Fruit fly (Drosophila melanogaster) whole organism: ENCODE data around the gene CG9667.
"Not testable (repeated sequence)": the region's sequence is repeated elsewhere in the genome, so short reads cannot be mapped to it uniquely, and the experiment has no call there.

Source experiments
- CG8478 ChIP-seq: fragments of >200 bp; optimal IDR thresholded peaks from 2 replicates; lab custom pipeline; 2018; ENCODE audit warnings: inconsistent platforms
- Dll ChIP-seq: fragments of >200 bp; optimal IDR thresholded peaks from 2 replicates; lab custom pipeline; 2017
- EcR ChIP-seq, 2 experiments: fragments of >200 bp; optimal IDR thresholded peaks; 2 replicates each; lab custom pipeline; 2017; ENCODE audit warnings: missing biosample characterization in 2 of 2, missing genetic modification characterization in 2 of 2, missing genetic modification reagents in 2 of 2
- pan ChIP-seq: fragments of >200 bp; optimal IDR thresholded peaks from 2 replicates; lab custom pipeline; 2017
- psq ChIP-seq: fragments of >200 bp; optimal IDR thresholded peaks from 2 replicates; lab custom pipeline; 2017
- usp ChIP-seq: fragments of >200 bp; optimal IDR thresholded peaks from 2 replicates; lab custom pipeline; 2017; ENCODE audit warnings: missing biosample characterization, missing genetic modification characterization, mixed read lengths

The CG9667 gene

DNA sequence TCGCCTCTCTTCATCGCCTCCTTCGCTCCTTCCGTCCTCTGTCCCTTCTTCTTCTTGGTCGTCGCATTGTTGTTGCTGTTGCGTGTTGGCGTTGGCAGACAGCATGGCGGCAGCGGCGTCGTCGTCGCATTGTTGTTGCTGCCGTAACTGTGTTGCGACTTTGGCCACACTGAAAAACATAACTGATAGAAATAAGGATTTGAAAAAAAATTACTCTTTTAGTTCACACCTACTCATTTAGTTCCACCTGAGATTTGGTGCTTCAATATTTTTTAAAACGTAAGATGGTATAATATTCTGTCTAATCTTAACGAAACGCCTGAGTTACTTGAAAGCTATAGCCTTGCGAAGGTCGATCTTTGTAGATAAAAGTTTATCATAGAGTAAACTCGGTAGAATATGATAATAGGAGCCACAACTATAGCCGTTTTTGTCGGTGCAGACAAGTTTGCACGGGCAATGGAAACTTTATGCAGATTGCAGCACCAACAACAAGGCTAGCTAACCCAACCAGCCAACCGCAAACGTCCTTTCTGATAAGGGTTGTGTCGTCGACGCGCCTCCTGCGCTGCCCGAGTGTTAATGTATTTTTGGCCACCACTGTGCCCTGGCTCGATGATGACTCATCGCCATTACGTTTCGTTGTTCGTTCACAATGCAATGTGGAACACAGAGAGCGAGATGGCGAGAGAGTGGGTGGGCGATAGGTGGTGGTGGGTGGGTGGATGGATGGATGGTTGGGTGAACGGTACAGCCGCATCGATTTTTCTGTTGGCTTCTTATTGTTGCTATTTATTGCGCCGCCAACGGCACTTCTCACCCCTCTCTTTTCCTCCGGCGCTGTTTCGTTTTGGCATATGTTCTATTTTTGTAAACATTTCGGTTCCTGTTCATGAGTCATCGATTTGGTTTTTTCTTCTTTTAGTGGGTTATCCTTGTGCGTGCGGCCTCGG, 13.0 kb downstream of the CG9667 start:
- TF ChIP-seq CG8478 (lab: Kevin White, UChicago) (no peak), psq (lab: Kevin White, UChicago) (no peak), usp (GFP tag; lab: Kevin White, UChicago) (no peak), Dll (lab: Kevin White, UChicago) (peak; percentile 22), EcR (GFP tag; optimal IDR thresholded peaks at IDR 0.05; lab: Kevin White, UChicago) (no peak)

DNA sequence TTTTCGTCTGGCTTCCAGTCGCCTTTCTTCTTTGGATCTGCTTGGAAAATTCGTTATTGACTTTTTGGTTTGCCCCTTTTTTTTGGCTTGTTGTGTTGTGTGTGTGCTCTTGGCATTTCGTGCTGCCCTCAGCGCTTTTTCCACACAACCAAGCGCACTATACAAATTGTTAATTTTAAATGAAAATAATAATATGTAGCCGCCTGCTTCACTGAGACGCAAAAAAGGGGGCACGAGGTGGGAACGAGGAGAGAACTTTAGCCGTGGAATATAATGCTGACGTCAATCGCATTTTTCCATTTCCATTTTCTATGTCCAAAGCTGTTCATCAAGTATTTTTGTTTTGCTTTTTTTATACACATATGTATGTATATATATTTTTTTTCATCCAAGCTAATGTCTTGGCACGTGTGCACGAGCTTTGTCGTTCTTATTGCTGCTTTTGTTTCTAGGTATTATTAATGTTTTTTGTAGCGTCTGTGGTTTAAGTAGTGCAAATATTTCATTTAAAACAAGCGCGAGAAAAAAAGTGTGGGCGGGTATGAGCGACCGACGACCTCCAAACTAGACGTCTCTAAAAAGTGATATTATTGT, 14.3 kb downstream of the CG9667 start:
- TF ChIP-seq pan (no peak), psq (lab: Kevin White, UChicago) (no peak), Dll (lab: Kevin White, UChicago) (no peak), CG8478 (lab: Kevin White, UChicago) (no peak), EcR (GFP tag; optimal IDR thresholded peaks at IDR 0.05; lab: Kevin White, UChicago) (no peak), usp (GFP tag; lab: Kevin White, UChicago) (no peak)

DNA sequence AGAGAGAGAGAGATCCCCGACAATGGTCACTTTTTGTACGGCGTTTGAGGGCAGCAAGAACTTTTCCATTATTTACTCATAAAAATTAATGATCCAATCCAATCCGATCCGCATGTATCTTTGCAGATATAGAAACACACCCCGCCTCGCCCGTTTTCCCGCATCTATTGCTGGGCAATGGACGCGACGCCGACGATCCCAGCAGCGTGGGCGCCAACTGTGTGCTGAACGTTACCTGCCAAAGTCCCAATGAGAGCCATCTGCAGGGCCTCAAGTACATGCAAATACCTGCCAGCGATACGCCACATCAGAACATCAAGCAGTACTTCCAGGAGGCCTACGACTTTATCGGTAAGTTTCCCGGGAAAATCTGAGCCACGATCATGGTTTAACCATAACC, 15.2 kb downstream of the CG9667 start:
- TF ChIP-seq Dll (lab: Kevin White, UChicago) (no peak), EcR (GFP tag; optimal IDR thresholded peaks at IDR 0.05; lab: Kevin White, UChicago) (no peak), pan (no peak), CG8478 (lab: Kevin White, UChicago) (no peak), usp (GFP tag; lab: Kevin White, UChicago) (no peak), psq (lab: Kevin White, UChicago) (no peak)

- TF ChIP-seq pan: no peak
- TF ChIP-seq CG8478 (lab: Kevin White, UChicago): no peak
- TF ChIP-seq psq (lab: Kevin White, UChicago): no peak
- TF ChIP-seq Dll (lab: Kevin White, UChicago): no peak
- peak in 1 of 2 experiments; percentile 52 for TF ChIP-seq EcR (GFP tag; optimal IDR thresholded peaks at IDR 0.05; lab: Kevin White, UChicago)
- TF ChIP-seq usp (GFP tag; lab: Kevin White, UChicago): no peak
These were observed 15.9 kb downstream of the CG9667 start for dm6 chr3R:8110198-8110642.

DNA sequence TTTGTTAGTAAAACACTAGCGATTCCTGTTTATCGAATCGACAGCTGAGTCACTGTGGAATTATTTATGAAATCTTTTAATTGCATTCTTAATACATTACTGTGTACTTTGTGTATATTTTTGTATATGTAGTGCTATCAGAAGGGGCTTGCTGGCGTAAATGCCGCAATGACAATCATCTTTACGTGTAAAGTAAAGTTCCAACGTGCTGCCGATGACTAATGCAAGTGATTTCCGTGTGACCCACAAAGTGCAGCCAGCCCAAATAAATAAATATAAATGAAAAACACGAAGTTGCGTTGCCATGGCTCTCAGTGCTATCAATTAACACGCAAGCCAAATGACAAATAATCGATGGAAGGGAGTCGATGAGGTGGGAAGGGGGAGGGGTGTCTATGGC, 16.4 kb downstream of the CG9667 start:
- TF ChIP-seq psq (lab: Kevin White, UChicago) (no peak), EcR (GFP tag; optimal IDR thresholded peaks at IDR 0.05; lab: Kevin White, UChicago) (no peak), usp (GFP tag; lab: Kevin White, UChicago) (no peak), Dll (lab: Kevin White, UChicago) (no peak), pan (no peak), CG8478 (lab: Kevin White, UChicago) (no peak)

DNA sequence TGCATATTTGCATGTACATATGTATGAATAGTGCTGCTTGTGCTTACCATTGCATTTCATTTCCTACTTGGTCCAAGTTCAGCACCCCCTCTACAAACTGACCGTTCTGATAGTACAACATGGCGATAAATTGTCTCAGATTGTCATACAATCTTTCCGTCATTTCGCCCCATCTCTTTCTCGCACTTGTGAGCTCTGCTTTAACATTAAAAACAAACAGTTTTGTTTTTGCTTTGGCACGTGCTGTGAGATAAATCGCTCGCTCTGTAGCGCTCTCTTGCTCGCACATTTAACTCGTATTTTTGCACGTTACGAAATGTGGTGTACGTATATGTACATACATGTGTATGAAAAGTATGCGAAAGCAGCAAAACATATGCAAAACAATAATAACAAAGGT, 17.4 kb downstream of the CG9667 start:
- TF ChIP-seq CG8478 (lab: Kevin White, UChicago) (no peak), EcR (GFP tag; optimal IDR thresholded peaks at IDR 0.05; lab: Kevin White, UChicago) (no peak), usp (GFP tag; lab: Kevin White, UChicago) (no peak), pan (no peak), Dll (lab: Kevin White, UChicago) (no peak), psq (lab: Kevin White, UChicago) (no peak)

DNA sequence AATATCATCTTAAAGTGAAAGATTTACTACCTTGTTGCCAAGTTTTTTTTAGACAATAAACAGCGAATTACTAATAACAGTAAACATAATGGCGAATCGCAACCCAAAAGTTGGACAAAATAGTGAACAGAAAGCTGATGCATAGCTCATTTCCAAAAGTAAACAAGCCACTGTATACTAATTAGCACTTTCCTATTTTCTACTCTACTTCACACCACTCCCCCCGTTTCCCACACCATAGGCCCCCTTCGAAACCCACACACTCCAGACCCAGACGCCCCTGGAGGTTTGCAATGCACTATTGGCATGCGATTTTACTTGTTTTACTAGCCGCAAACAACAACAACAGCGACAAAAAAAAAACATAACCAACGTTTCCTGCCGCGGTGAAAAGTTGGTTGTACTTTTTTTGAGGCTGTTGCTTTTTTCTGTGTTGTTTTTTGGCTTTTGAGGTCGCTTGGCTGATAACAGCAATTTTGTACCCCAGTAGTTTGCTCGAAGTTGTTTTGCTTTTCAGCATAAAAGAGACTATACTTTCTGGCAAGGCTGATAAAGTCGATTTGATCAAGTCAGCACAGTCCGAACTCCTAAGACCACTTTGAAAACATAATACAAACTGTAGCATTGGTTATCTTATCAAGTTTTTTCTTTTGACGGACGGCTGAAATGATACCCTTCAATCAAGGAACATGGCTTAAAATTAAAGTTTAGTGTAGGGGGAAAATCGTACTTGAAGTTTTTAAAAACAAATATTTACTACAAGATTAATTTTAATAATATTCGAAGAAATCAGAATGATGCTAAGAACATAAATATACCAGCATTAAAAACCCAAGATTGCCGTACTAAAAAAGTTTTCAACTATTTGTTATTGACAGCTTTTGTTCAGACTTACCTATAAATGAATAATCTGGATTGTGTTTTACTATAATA, 19.0 kb downstream of the CG9667 start:
- no peak for TF ChIP-seq pan
- TF ChIP-seq usp (GFP tag; lab: Kevin White, UChicago): no peak
- TF ChIP-seq Dll (lab: Kevin White, UChicago): no peak
- no peak for TF ChIP-seq psq (lab: Kevin White, UChicago)
- no peak for TF ChIP-seq CG8478 (lab: Kevin White, UChicago)

DNA sequence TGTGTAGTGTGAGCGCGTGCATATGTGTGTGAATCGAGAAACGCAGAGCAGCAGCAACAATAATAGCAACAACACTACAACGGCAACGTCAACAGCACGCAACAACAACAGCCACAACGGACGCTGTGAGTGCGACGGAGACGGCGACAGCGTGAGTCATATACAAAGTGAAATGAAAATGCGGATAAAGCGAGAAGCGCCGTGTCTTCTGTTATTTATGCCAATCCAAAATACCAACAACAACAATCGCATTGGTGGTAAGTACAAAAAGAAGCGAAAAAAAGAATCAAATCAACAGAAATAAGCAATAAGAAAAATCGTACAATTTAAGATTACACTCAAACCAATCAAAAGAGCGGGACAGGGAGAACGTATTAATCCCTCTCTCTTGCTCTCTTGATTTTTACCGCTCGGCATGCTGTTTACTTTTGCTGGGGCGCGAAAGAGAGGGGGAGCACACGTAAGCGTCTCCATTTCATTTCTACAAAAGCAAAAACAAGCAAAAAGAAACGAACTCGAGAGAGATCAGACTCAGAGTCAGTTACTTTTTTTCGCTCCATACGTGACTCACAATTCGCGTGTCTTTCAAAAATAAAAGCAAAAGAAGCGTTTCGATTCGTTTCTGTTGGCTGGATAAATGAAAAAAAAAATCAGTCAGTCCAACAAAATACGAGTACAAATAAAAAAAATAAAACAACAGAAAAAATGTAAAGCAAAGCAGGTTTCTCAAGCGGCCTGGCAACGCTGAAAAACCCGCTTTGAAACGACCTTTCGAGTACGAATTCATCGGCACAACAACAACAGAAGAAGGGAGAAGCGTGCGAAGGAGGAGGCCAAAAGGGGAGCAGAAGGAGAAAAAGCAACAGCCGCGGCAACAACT, 20.1 kb downstream of the CG9667 start:
- no peak for TF ChIP-seq psq (lab: Kevin White, UChicago)
- peak; percentile 12 for TF ChIP-seq Dll (lab: Kevin White, UChicago)
- no peak for TF ChIP-seq pan
- TF ChIP-seq CG8478 (lab: Kevin White, UChicago): peak; percentile 61
- TF ChIP-seq usp (GFP tag; lab: Kevin White, UChicago): no peak
- TF ChIP-seq EcR (GFP tag; optimal IDR thresholded peaks at IDR 0.05; lab: Kevin White, UChicago): peak in 1 of 2 experiments; percentile 27

DNA sequence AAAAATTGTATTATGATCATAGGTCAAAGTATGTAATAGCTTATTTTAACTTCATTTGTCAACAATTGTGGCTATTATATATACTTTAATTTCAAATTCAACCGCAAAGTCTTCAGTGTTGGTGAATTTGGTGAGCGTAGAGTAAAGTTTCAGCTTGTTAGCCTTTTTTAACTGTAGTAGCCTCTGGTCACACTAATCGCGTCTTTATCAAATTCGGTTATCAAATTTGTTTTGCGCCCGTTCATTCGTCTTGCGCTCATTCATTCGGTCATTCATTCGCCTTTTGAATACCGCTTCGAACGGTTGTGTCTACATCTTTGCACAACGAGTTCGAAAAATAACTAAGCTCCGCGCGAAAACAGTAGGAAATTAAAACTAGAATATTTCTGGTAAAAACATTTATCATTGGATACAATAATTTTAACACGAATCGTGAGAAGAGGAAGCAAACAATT, 21.0 kb downstream of the CG9667 start, which contains the start of gene puc:
Gene puc (plus strand): TSS at position 245 of the 455 bp plus-strand sequence.
- TF ChIP-seq Dll (lab: Kevin White, UChicago) (no peak), EcR (GFP tag; optimal IDR thresholded peaks at IDR 0.05; lab: Kevin White, UChicago) (no peak), psq (lab: Kevin White, UChicago) (no peak), usp (GFP tag; lab: Kevin White, UChicago) (no peak), CG8478 (lab: Kevin White, UChicago) (no peak)

DNA sequence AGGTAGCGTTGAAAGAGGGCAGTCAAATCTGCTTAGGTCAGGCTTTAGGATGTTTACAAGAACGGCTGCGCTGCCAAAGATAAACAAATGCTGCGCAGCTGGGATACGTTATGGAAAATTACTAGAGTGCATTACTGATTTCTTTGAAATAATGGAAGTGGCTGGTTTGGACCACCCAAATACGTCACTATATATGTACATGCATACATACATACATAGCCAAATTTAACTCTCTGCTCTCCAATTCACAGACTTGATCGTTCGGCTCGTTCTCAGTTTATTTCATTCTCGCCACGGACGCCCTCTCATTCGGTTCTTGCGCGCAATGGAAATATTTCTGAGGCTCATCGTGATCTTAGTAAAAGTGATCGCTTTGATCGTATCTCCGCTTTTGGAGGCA, 32.3 kb downstream of the CG9667 start, which contains the start of gene CG7900:
Gene CG7900 (plus strand): TSS at position 301 of the 400 bp plus-strand sequence.
- not testable (repeated sequence) for TF ChIP-seq Dll (lab: Kevin White, UChicago); pan; EcR (GFP tag; optimal IDR thresholded peaks at IDR 0.05; lab: Kevin White, UChicago)
